Worm (Caenorhabditis elegans) whole organism, young adult: ENCODE measurements around the gene kin-18.
A peak's percentile ranks its signal among the peaks of the same experiment; 100 is the strongest.

Source experiments
- B0019.2 ChIP-seq: fragments of 200-800 bp; sonication (Bioruptor generic); conservative IDR thresholded peaks from 2 replicates; pipeline ENCODE4 v1.3.6; 2022; ENCODE audit warnings: missing genetic modification reagents, missing genetic modification characterization, missing compliant biosample characterization
- F33H1.4 ChIP-seq: fragments of 200-800 bp; sonication (Bioruptor generic); IDR thresholded peaks from 2 replicates; pipeline ENCODE4 v1.3.6; 2022; ENCODE audit warnings: missing genetic modification reagents, missing genetic modification characterization, missing compliant biosample characterization
- F39B2.1 ChIP-seq: fragments of 200-800 bp; sonication (Bioruptor generic); IDR thresholded peaks from 2 replicates; pipeline ENCODE4 v1.3.6; 2022; ENCODE audit warnings: missing genetic modification reagents, missing genetic modification characterization, missing compliant biosample characterization
- F49E8.2 ChIP-seq: sonication (generic microtip); optimal IDR thresholded peaks from 3 replicates; lab custom pipeline; 2017; ENCODE audit warnings: missing genetic modification characterization, mild to moderate bottlenecking, missing compliant biosample characterization, antibody characterized with exemption, moderate library complexity; ENCODE audit not compliant: insufficient read depth
- T26A5.8 ChIP-seq: sonication (generic microtip); optimal IDR thresholded peaks from 2 replicates; lab custom pipeline; 2016; ENCODE audit warnings: missing genetic modification characterization, missing compliant biosample characterization
- akir-1 ChIP-seq: fragments of 200-800 bp; sonication (Bioruptor generic); optimal IDR thresholded peaks from 2 replicates; lab custom pipeline; 2018; ENCODE audit warnings: mild to moderate bottlenecking, missing genetic modification characterization, moderate library complexity, missing compliant biosample characterization
- ama-1 ChIP-seq, 3 experiments: fragments of 150-350 bp in 1 of 3; sonication (generic microtip) in 2 of 3; optimal IDR thresholded peaks; 2 replicates each; lab custom pipeline; 2014 to 2018; ENCODE audit warnings: missing biosample characterization in 2 of 3, missing genetic modification characterization in 2 of 3, missing genetic modification reagents in 2 of 3
- aptf-2 ChIP-seq: fragments of 200-800 bp; sonication (Bioruptor generic); conservative IDR thresholded peaks from 2 replicates; pipeline ENCODE4 v1.3.6; 2022; ENCODE audit warnings: missing genetic modification reagents, missing genetic modification characterization, missing compliant biosample characterization
- aptf-3 ChIP-seq: fragments of 200-800 bp; sonication (Bioruptor generic); IDR thresholded peaks from 2 replicates; pipeline ENCODE4 v1.3.6; 2022; ENCODE audit warnings: missing genetic modification characterization, missing compliant biosample characterization
- atf-7 ChIP-seq: sonication (generic microtip); optimal IDR thresholded peaks from 2 replicates; lab custom pipeline; 2017; ENCODE audit warnings: mild to moderate bottlenecking, missing genetic modification characterization, missing compliant biosample characterization
- attf-3 ChIP-seq: fragments of 200-800 bp; sonication (Bioruptor generic); conservative IDR thresholded peaks from 2 replicates; pipeline ENCODE4 v1.3.6; 2022; ENCODE audit warnings: missing genetic modification reagents, missing genetic modification characterization, missing compliant biosample characterization
- attf-6 ChIP-seq: fragments of 200-800 bp; sonication (Bioruptor generic); IDR thresholded peaks from 2 replicates; pipeline ENCODE4 v1.3.6; 2022; ENCODE audit warnings: missing genetic modification reagents, missing genetic modification characterization, missing compliant biosample characterization
- bed-2 ChIP-seq: fragments of 200-800 bp; sonication (Bioruptor generic); IDR thresholded peaks from 2 replicates; pipeline ENCODE4 v1.3.6; 2022; ENCODE audit warnings: missing genetic modification reagents, missing genetic modification characterization, missing compliant biosample characterization
- die-1 ChIP-seq: sonication (generic microtip); optimal IDR thresholded peaks from 2 replicates; lab custom pipeline; 2016; ENCODE audit warnings: missing genotype, mild to moderate bottlenecking, missing genetic modification characterization, missing compliant biosample characterization
- dox-1 ChIP-seq: fragments of 200-800 bp; sonication (Bioruptor generic); IDR thresholded peaks from 2 replicates; pipeline ENCODE4 v1.3.6; 2022; ENCODE audit warnings: missing genetic modification reagents, missing genetic modification characterization, missing compliant biosample characterization
- egrh-3 ChIP-seq: fragments of 200-800 bp; sonication (Bioruptor generic); IDR thresholded peaks from 2 replicates; pipeline ENCODE4 v1.3.6; 2022; ENCODE audit warnings: missing genetic modification reagents, missing genetic modification characterization, missing compliant biosample characterization
- ekl-4 ChIP-seq: fragments of 200-800 bp; sonication (Bioruptor generic); IDR thresholded peaks from 2 replicates; pipeline ENCODE4 v1.3.6; 2022; ENCODE audit warnings: missing genetic modification reagents, missing genetic modification characterization, missing compliant biosample characterization
- fkh-3 ChIP-seq: sonication (generic microtip); optimal IDR thresholded peaks from 2 replicates; lab custom pipeline; 2016; ENCODE audit warnings: mild to moderate bottlenecking, missing genetic modification characterization, missing compliant biosample characterization
- him-1 ChIP-seq: sonication (generic microtip); optimal IDR thresholded peaks from 2 replicates; lab custom pipeline; 2016; ENCODE audit warnings: missing genotype, missing genetic modification reagents, missing genetic modification characterization, missing compliant biosample characterization
- hmg-20 ChIP-seq: fragments of 200-800 bp; sonication (Bioruptor generic); IDR thresholded peaks from 2 replicates; pipeline ENCODE4 v1.3.6; 2022; ENCODE audit warnings: missing genetic modification reagents, missing genetic modification characterization, missing compliant biosample characterization
- lag-1 ChIP-seq: fragments of 200-800 bp; sonication (Bioruptor generic); IDR thresholded peaks from 2 replicates; pipeline ENCODE4 v1.3.6; 2022; ENCODE audit warnings: missing genetic modification reagents, missing genetic modification characterization, missing compliant biosample characterization
- lin-54 ChIP-seq: fragments of 200-800 bp; sonication (Bioruptor generic); optimal IDR thresholded peaks from 2 replicates; lab custom pipeline; 2018; ENCODE audit warnings: mild to moderate bottlenecking, missing genetic modification characterization, missing compliant biosample characterization
- lsl-1 ChIP-seq: fragments of 200-800 bp; sonication (Bioruptor generic); optimal IDR thresholded peaks from 2 replicates; lab custom pipeline; 2018; ENCODE audit warnings: mild to moderate bottlenecking, missing genetic modification characterization, moderate library complexity, missing compliant biosample characterization
- madf-3 ChIP-seq: fragments of 200-800 bp; sonication (Bioruptor generic); IDR thresholded peaks from 2 replicates; pipeline ENCODE4 v1.3.6; 2022; ENCODE audit warnings: missing genetic modification reagents, missing genetic modification characterization, missing compliant biosample characterization
- mcd-1 ChIP-seq: fragments of 200-800 bp; sonication (Bioruptor generic); IDR thresholded peaks from 2 replicates; pipeline ENCODE4 v1.3.6; 2022; ENCODE audit warnings: missing genetic modification reagents, missing genetic modification characterization, missing compliant biosample characterization
- nfya-1 ChIP-seq: sonication (generic microtip); optimal IDR thresholded peaks from 2 replicates; lab custom pipeline; 2017; ENCODE audit warnings: antibody characterized with exemption, missing compliant biosample characterization, missing genetic modification characterization, borderline replicate concordance; ENCODE audit not compliant: insufficient read depth
- nfyb-1 ChIP-seq: fragments of 200-800 bp; sonication (Bioruptor generic); IDR thresholded peaks from 2 replicates; pipeline ENCODE4 v1.3.6; 2022; ENCODE audit warnings: missing genetic modification reagents, missing genetic modification characterization, missing compliant biosample characterization
- nhr-179 ChIP-seq: sonication (generic microtip); optimal IDR thresholded peaks from 2 replicates; lab custom pipeline; 2016; ENCODE audit warnings: mild to moderate bottlenecking, missing genetic modification characterization, missing compliant biosample characterization
- nhr-80 ChIP-seq: sonication (generic microtip); optimal IDR thresholded peaks from 2 replicates; lab custom pipeline; 2016; ENCODE audit warnings: missing genetic modification characterization, missing compliant biosample characterization
- nhr-90 ChIP-seq: sonication (generic microtip); optimal IDR thresholded peaks from 2 replicates; lab custom pipeline; 2016; ENCODE audit warnings: missing genotype, mild to moderate bottlenecking, missing genetic modification characterization, missing compliant biosample characterization
- pbrm-1 ChIP-seq: fragments of 200-800 bp; sonication (Bioruptor generic); IDR thresholded peaks from 2 replicates; pipeline ENCODE4 v1.3.6; 2022; ENCODE audit warnings: missing genetic modification reagents, missing genetic modification characterization, missing compliant biosample characterization
- rcor-1 ChIP-seq: fragments of 200-800 bp; sonication (Bioruptor generic); IDR thresholded peaks from 2 replicates; pipeline ENCODE4 v1.3.6; 2022; ENCODE audit warnings: missing genetic modification reagents, missing genetic modification characterization, missing compliant biosample characterization
- rpc-1 ChIP-seq, 2 experiments: fragments of 150-350 bp in 1 of 2; sonication (generic microtip) in 1 of 2; optimal IDR thresholded peaks; 2 replicates each; lab custom pipeline; 2014 to 2018; ENCODE audit warnings: missing biosample characterization in 1 of 2, missing genetic modification characterization in 1 of 2, missing genetic modification reagents in 1 of 2, missing genotype in 1 of 2
- snpc-1.3 ChIP-seq: sonication (generic microtip); optimal IDR thresholded peaks from 2 replicates; lab custom pipeline; 2017; ENCODE audit warnings: missing genetic modification characterization, mild to moderate bottlenecking, missing compliant biosample characterization, antibody characterized with exemption, moderate library complexity, missing genotype, missing genetic modification reagents; ENCODE audit not compliant: insufficient read depth
- somi-1 ChIP-seq: fragments of 200-800 bp; sonication (Bioruptor generic); optimal IDR thresholded peaks from 2 replicates; lab custom pipeline; 2018; ENCODE audit warnings: mild to moderate bottlenecking, missing genetic modification characterization, missing compliant biosample characterization
- xnd-1 ChIP-seq: sonication (generic microtip); optimal IDR thresholded peaks from 2 replicates; lab custom pipeline; 2016; ENCODE audit warnings: missing genotype, missing genetic modification reagents, missing genetic modification characterization, missing compliant biosample characterization
- ztf-26 ChIP-seq: sonication (generic microtip); optimal IDR thresholded peaks from 2 replicates; lab custom pipeline; 2017; ENCODE audit warnings: missing genetic modification characterization, missing compliant biosample characterization
- ztf-6 ChIP-seq: fragments of 200-800 bp; sonication (Bioruptor generic); IDR thresholded peaks from 2 replicates; pipeline ENCODE4 v1.3.6; 2022; ENCODE audit warnings: missing genetic modification reagents, missing genetic modification characterization, missing compliant biosample characterization

Gene kin-18

DNA sequence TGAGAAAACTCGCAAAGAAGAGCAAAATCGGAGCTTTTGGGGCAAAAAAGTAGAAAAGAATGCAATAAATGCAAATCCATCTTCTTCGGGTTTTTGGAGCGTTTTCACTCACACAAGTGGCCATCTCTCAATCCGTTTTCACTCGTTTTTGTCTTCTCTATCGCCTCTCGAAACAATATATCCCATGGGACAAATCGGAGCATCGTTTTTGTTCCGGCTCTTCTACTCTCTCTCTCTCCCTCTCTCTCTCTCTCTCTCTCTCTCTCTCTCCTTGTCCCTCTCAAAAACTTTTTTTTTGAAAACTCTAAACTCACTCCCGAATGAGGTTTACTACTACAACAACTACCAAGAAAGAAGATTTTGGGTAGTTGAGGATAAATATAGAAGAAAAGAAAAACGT is 23.1 kb downstream of the kin-18 start:
- no peak for TF ChIP-seq him-1
- TF ChIP-seq aptf-2 (GFP tag; lab: Robert Waterston, UW), result no peak
- TF ChIP-seq egrh-3, result 0 out of 2 replicates have a peak, but pooled peaks have one; percentile 14
- TF ChIP-seq hmg-20 (GFP tag; lab: Robert Waterston, UW), result no peak
- TF ChIP-seq attf-3 (GFP tag; lab: Robert Waterston, UW), result no peak
- TF ChIP-seq bed-2 (GFP tag; lab: Robert Waterston, UW), result no peak
- 0 out of 2 replicates have a peak, but pooled peaks have one; percentile 16 for TF ChIP-seq mcd-1 (GFP tag; lab: Robert Waterston, UW)
- no peak for TF ChIP-seq nfyb-1 (GFP tag; lab: Robert Waterston, UW)
- TF ChIP-seq nhr-90 (tag; lab: Kevin White, UChicago), result no peak
- no peak for TF ChIP-seq lag-1 (GFP tag; lab: Robert Waterston, UW)
- TF ChIP-seq lin-54, result no peak
- TF ChIP-seq B0019.2 (GFP tag; lab: Robert Waterston, UW), result 0 out of 2 replicates have a peak, but pooled peaks have one; percentile 26
- TF ChIP-seq madf-3 (GFP tag; lab: Robert Waterston, UW), result no peak
- no peak for TF ChIP-seq die-1 (tag; lab: Kevin White, UChicago)
- TF ChIP-seq fkh-3 (tag; lab: Kevin White, UChicago), result no peak
- TF ChIP-seq ekl-4 (GFP tag; lab: Robert Waterston, UW), result 0 out of 2 replicates have a peak, but pooled peaks have one; percentile 30
- no peak for TF ChIP-seq ztf-6
- TF ChIP-seq rcor-1 (GFP tag; lab: Robert Waterston, UW), result no peak
- TF ChIP-seq attf-6 (GFP tag; lab: Robert Waterston, UW), result no peak
- TF ChIP-seq pbrm-1, result 0 out of 2 replicates have a peak, but pooled peaks have one; percentile 39

ce11 chrIII:6144390-6144962 is 26.1 kb downstream of the kin-18 start:
- TF ChIP-seq T26A5.8 (tag; lab: Kevin White, UChicago) (no peak), ztf-26 (tag; lab: Kevin White, UChicago) (peak; percentile 14)

ce11 chrIII:6145309-6145708 is 26.9 kb downstream of the kin-18 start:
- peak; percentile 35 for TF ChIP-seq nhr-80
- TF ChIP-seq F39B2.1 (GFP tag; lab: Robert Waterston, UW), result no peak
- TF ChIP-seq snpc-1.3 (tag; lab: Kevin White, UChicago), result no peak
- peak; percentile 54 for TF ChIP-seq ztf-26 (tag; lab: Kevin White, UChicago)
- no peak for TF ChIP-seq nhr-90 (tag; lab: Kevin White, UChicago)
- TF ChIP-seq rcor-1 (GFP tag; lab: Robert Waterston, UW), result no peak
- TF ChIP-seq nhr-179 (tag; lab: Kevin White, UChicago), result no peak

- TF ChIP-seq somi-1 (GFP tag; lab: Kevin White, UChicago) (no peak), nhr-80 (peak; percentile 28)
These were observed 27.5 kb downstream of the kin-18 start, which contains the start of gene Y42G9A.3 for ce11 chrIII:6145896-6146295. Gene Y42G9A.3, plus strand, starts transcription at chrIII:6146258.

DNA sequence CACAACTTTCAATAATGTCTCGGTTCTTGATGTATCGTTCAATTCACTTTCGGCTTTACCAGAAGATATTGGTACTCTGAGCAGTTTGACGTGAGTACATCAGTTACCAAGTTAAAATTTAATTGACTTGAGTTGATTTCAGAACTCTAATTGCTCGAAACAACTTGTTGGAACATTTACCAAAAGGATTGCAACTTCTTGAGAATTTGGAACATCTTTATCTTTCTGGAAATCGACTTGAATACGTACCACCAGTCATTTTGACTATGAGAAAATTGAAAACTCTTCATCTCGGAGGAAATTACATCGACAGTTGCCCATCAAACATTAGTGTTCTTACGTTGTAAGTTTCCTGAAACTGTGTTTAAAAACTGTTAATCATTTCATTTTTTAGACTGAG is 28.4 kb downstream of the kin-18 start:
- TF ChIP-seq ama-1 (optimal IDR thresholded peaks at IDR 0.05; lab: Kevin White, UChicago) (no peak), ama-1 (GFP tag; optimal IDR thresholded peaks at IDR 0.05; lab: Kevin White, UChicago) (no peak), dox-1 (GFP tag; lab: Robert Waterston, UW) (no peak), somi-1 (GFP tag; lab: Kevin White, UChicago) (no peak), die-1 (tag; lab: Kevin White, UChicago) (no peak), aptf-3 (GFP tag; lab: Robert Waterston, UW) (no peak), him-1 (no peak), F49E8.2 (tag; lab: Kevin White, UChicago) (no peak), atf-7 (tag; lab: Kevin White, UChicago) (no peak), akir-1 (GFP tag; lab: Kevin White, UChicago) (no peak), F33H1.4 (GFP tag; lab: Robert Waterston, UW) (no peak), lsl-1 (GFP tag; lab: Kevin White, UChicago) (no peak), rpc-1 (optimal IDR thresholded peaks at IDR 0.05; lab: Kevin White, UChicago) (no peak), rpc-1 (tag; optimal IDR thresholded peaks at IDR 0.05; lab: Kevin White, UChicago) (no peak), xnd-1 (tag; lab: Kevin White, UChicago) (no peak), nfya-1 (tag; lab: Kevin White, UChicago) (no peak)
- TF ChIP-seq, all 124 proteins: peak for 0
